Worm (Caenorhabditis elegans) whole organism, L4 larva: ENCODE results near the gene Y38E10A.3.

ENCODE experiments used
- D1046.2 ChIP-seq: fragments of 200-800 bp; sonication (Bioruptor generic); IDR thresholded peaks from 2 replicates; pipeline ENCODE4 v1.3.6; 2022; ENCODE audit warnings: missing genetic modification characterization, missing compliant biosample characterization
- F10B5.3 ChIP-seq: sonication (generic microtip); optimal IDR thresholded peaks from 2 replicates; lab custom pipeline; 2016; ENCODE audit warnings: mild to moderate bottlenecking, missing genetic modification characterization, missing compliant biosample characterization
- F26F4.8 ChIP-seq: fragments of 200-800 bp; sonication (Bioruptor generic); conservative IDR thresholded peaks from 2 replicates; pipeline ENCODE4 v1.3.6; 2022; ENCODE audit warnings: missing genetic modification characterization, missing compliant biosample characterization
- F37D6.2 ChIP-seq: sonication (generic microtip); optimal IDR thresholded peaks from 2 replicates; lab custom pipeline; 2016; ENCODE audit warnings: mild to moderate bottlenecking, missing genetic modification characterization, missing compliant biosample characterization
- F44E2.7 ChIP-seq: fragments of 200-800 bp; sonication (Bioruptor generic); IDR thresholded peaks from 2 replicates; pipeline ENCODE4 v2.1.2; 2022; ENCODE audit warnings: missing genetic modification characterization, missing compliant biosample characterization
- F49E8.2 ChIP-seq: sonication (generic microtip); optimal IDR thresholded peaks from 2 replicates; lab custom pipeline; 2016; ENCODE audit warnings: missing compliant biosample characterization, mild to moderate bottlenecking, missing genetic modification characterization, borderline replicate concordance
- Y48G9A.11 ChIP-seq: fragments of 200-800 bp; sonication (Bioruptor generic); IDR thresholded peaks from 2 replicates; pipeline ENCODE4 v1.3.6; 2022; ENCODE audit warnings: missing genetic modification reagents, missing genetic modification characterization, missing compliant biosample characterization
- ZK337.2 ChIP-seq: fragments of 200-800 bp; sonication (Bioruptor generic); IDR thresholded peaks from 2 replicates; pipeline ENCODE4 v1.3.6; 2022; ENCODE audit warnings: missing genetic modification reagents, missing genetic modification characterization, missing compliant biosample characterization
- ama-1 ChIP-seq: fragments of 150-350 bp; optimal IDR thresholded peaks from 2 replicates; lab custom pipeline; 2014; ENCODE audit warnings: inconsistent platforms, mixed read lengths
- arid-1 ChIP-seq: fragments of 200-800 bp; sonication (Bioruptor generic); conservative IDR thresholded peaks from 2 replicates; pipeline ENCODE4 v1.3.6; 2022; ENCODE audit warnings: missing genetic modification reagents, missing genetic modification characterization, missing compliant biosample characterization
- ceh-28 ChIP-seq: fragments of 150-350 bp; optimal IDR thresholded peaks from 2 replicates; lab custom pipeline; 2014; ENCODE audit warnings: missing biosample characterization, missing genetic modification reagents, missing genetic modification characterization
- ctbp-1 ChIP-seq: fragments of 200-800 bp; sonication (Bioruptor generic); IDR thresholded peaks from 2 replicates; pipeline ENCODE4 v1.3.6; 2022; ENCODE audit warnings: missing genetic modification reagents, missing genetic modification characterization, missing compliant biosample characterization
- daf-16 ChIP-seq, 3 experiments: sonication (generic microtip); optimal IDR thresholded peaks; 2 replicates each; lab custom pipeline; 2016 to 2017; ENCODE audit warnings: missing genetic modification characterization in 3 of 3, missing genetic modification reagents in 3 of 3, mild to moderate bottlenecking in 2 of 3, missing compliant biosample characterization in 2 of 3, missing biosample characterization in 1 of 3, moderate library complexity in 1 of 3
- dmd-6 ChIP-seq: fragments of 200-800 bp; sonication (Bioruptor generic); IDR thresholded peaks from 2 replicates; pipeline ENCODE4 v1.3.6; 2022; ENCODE audit warnings: missing genetic modification reagents, missing genetic modification characterization, missing compliant biosample characterization
- dmd-8 ChIP-seq: fragments of 200-800 bp; sonication (Bioruptor generic); IDR thresholded peaks from 2 replicates; pipeline ENCODE4 v1.3.6; 2022; ENCODE audit warnings: missing genetic modification characterization, missing compliant biosample characterization
- duxl-1 ChIP-seq: sonication (generic microtip); optimal IDR thresholded peaks from 2 replicates; lab custom pipeline; 2016; ENCODE audit warnings: mild to moderate bottlenecking, missing genetic modification characterization, moderate library complexity, missing compliant biosample characterization; ENCODE audit not compliant: poor library complexity
- gei-8 ChIP-seq: fragments of 200-800 bp; sonication (Bioruptor generic); optimal IDR thresholded peaks from 2 replicates; lab custom pipeline; 2018; ENCODE audit warnings: mild to moderate bottlenecking, missing genetic modification characterization, missing compliant biosample characterization
- hif-1 ChIP-seq, 2 experiments: sonication (generic microtip); optimal IDR thresholded peaks; 2 replicates each; lab custom pipeline; 2016 to 2017; ENCODE audit warnings: missing compliant biosample characterization in 2 of 2, missing genetic modification characterization in 2 of 2, missing genetic modification reagents in 2 of 2, missing genotype in 2 of 2, mild to moderate bottlenecking in 1 of 2
- hlh-11 ChIP-seq: fragments of 200-800 bp; sonication (Bioruptor generic); optimal IDR thresholded peaks from 2 replicates; lab custom pipeline; 2018; ENCODE audit warnings: mild to moderate bottlenecking, missing genetic modification characterization, missing compliant biosample characterization
- hlh-30 ChIP-seq: sonication (generic microtip); optimal IDR thresholded peaks from 2 replicates; lab custom pipeline; 2017; ENCODE audit warnings: antibody characterized with exemption, mild to moderate bottlenecking, missing genetic modification characterization, missing compliant biosample characterization; ENCODE audit not compliant: insufficient read depth
- lim-7 ChIP-seq: fragments of 200-800 bp; sonication (Bioruptor generic); IDR thresholded peaks from 2 replicates; pipeline ENCODE4 v1.3.6; 2022; ENCODE audit warnings: missing genetic modification characterization, missing compliant biosample characterization
- lin-1 ChIP-seq: fragments of 200-800 bp; sonication (Bioruptor generic); IDR thresholded peaks from 2 replicates; pipeline ENCODE4 v1.3.6; 2022; ENCODE audit warnings: missing genetic modification reagents, missing genetic modification characterization, missing compliant biosample characterization
- lin-13 ChIP-seq: fragments of 150-350 bp; optimal IDR thresholded peaks from 2 replicates; lab custom pipeline; 2014; ENCODE audit warnings: missing biosample characterization, missing genetic modification reagents, missing genetic modification characterization
- lin-38 ChIP-seq: fragments of 200-800 bp; sonication (Bioruptor generic); IDR thresholded peaks from 2 replicates; pipeline ENCODE4 v1.3.6; 2022; ENCODE audit warnings: missing genetic modification reagents, missing genetic modification characterization, missing compliant biosample characterization
- madf-9 ChIP-seq: fragments of 200-800 bp; sonication (Bioruptor generic); conservative IDR thresholded peaks from 2 replicates; pipeline ENCODE4 v1.3.6; 2022; ENCODE audit warnings: missing genetic modification reagents, missing genetic modification characterization, missing compliant biosample characterization
- mes-2 ChIP-seq: sonication (generic microtip); optimal IDR thresholded peaks from 2 replicates; lab custom pipeline; 2016; ENCODE audit warnings: missing genotype, mild to moderate bottlenecking, missing genetic modification characterization, missing compliant biosample characterization; ENCODE audit not compliant: poor library complexity, severe bottlenecking
- nhr-10 ChIP-seq: fragments of 150-350 bp; optimal IDR thresholded peaks from 2 replicates; lab custom pipeline; 2014; ENCODE audit warnings: missing biosample characterization, missing genetic modification characterization
- nhr-102 ChIP-seq: sonication (generic microtip); optimal IDR thresholded peaks from 2 replicates; lab custom pipeline; 2016; ENCODE audit warnings: mild to moderate bottlenecking, missing genetic modification characterization, moderate library complexity, missing compliant biosample characterization
- nhr-237 ChIP-seq: sonication (generic microtip); optimal IDR thresholded peaks from 2 replicates; lab custom pipeline; 2017; ENCODE audit warnings: missing biosample characterization, missing genetic modification characterization
- nhr-42 ChIP-seq: fragments of 200-800 bp; sonication (Bioruptor generic); IDR thresholded peaks from 2 replicates; pipeline ENCODE4 v1.3.6; 2022; ENCODE audit warnings: missing genetic modification characterization, missing compliant biosample characterization
- nhr-48 ChIP-seq: sonication (generic microtip); optimal IDR thresholded peaks from 2 replicates; lab custom pipeline; 2016; ENCODE audit warnings: mild to moderate bottlenecking, missing genetic modification characterization, missing compliant biosample characterization
- nhr-6 ChIP-seq: fragments of 150-350 bp; optimal IDR thresholded peaks from 2 replicates; lab custom pipeline; 2014; ENCODE audit warnings: missing biosample characterization, missing genetic modification characterization
- nhr-76 ChIP-seq: fragments of 150-350 bp; optimal IDR thresholded peaks from 2 replicates; lab custom pipeline; 2014; ENCODE audit warnings: missing biosample characterization, missing genetic modification characterization
- pha-4 ChIP-seq, 2 experiments: fragments of 150-350 bp in 1 of 2; fragments of 200-800 bp in 1 of 2; sonication (Bioruptor generic) in 1 of 2; IDR thresholded peaks in 1 of 2; optimal IDR thresholded peaks in 1 of 2; 2 replicates each; pipeline versions ENCODE4 v1.3.6 to Lab custom; 2014 to 2022; ENCODE audit warnings: missing genetic modification characterization in 2 of 2, missing genetic modification reagents in 2 of 2, missing biosample characterization in 1 of 2, missing compliant biosample characterization in 1 of 2
- spr-1 ChIP-seq: sonication (generic microtip); optimal IDR thresholded peaks from 2 replicates; lab custom pipeline; 2016; ENCODE audit warnings: mild to moderate bottlenecking, missing genetic modification characterization, missing compliant biosample characterization
- tra-1 ChIP-seq: fragments of 200-800 bp; sonication (Bioruptor generic); IDR thresholded peaks from 2 replicates; pipeline ENCODE4 v1.3.6; 2022; ENCODE audit warnings: missing genetic modification reagents, missing genetic modification characterization, missing compliant biosample characterization
- zip-2 ChIP-seq: fragments of 150-350 bp; optimal IDR thresholded peaks from 2 replicates; lab custom pipeline; 2014; ENCODE audit warnings: missing biosample characterization, missing genetic modification characterization
- ztf-7 ChIP-seq: fragments of 150-350 bp; optimal IDR thresholded peaks from 2 replicates; lab custom pipeline; 2014; ENCODE audit warnings: missing biosample characterization, missing genetic modification characterization

Y38E10A.3 gene

ce11 chrII:12547547-12547946, 27.0 kb downstream of the Y38E10A.3 start, which contains the start of gene F49C5.16:
Gene F49C5.16, plus strand, starts transcription at chrII:12547847.
- TF ChIP-seq F10B5.3 (tag; lab: Kevin White, UChicago) = no peak
- no peak for TF ChIP-seq nhr-6

ce11 chrII:12546413-12546812, 28.2 kb downstream of the Y38E10A.3 start, which contains the start of the genes F49C5.5 and F49C5.10:
Gene F49C5.5, minus strand, starts transcription at chrII:12546513.
Gene F49C5.10, plus strand, starts transcription at chrII:12546756.
- no peak for TF ChIP-seq nhr-102 (tag; lab: Kevin White, UChicago)
- no peak for TF ChIP-seq ztf-7
- TF ChIP-seq nhr-76 (tag; lab: Kevin White, UChicago) = no peak
- TF ChIP-seq duxl-1 = no peak
- TF ChIP-seq nhr-237 = no peak

- TF ChIP-seq dmd-8 (GFP tag; lab: Robert Waterston, UW) (no peak), hif-1 (tag; optimal IDR thresholded peaks at IDR 0.05; lab: Kevin White, UChicago) (no peak)
These were observed 30.0 kb downstream of the Y38E10A.3 start, which contains the start of gene F49C5.9 for ce11 chrII:12544533-12544932. Gene F49C5.9, minus strand, starts transcription at chrII:12544633.

ce11 chrII:12542594-12542997, 32.0 kb downstream of the Y38E10A.3 start:
- peak; percentile 3 for TF ChIP-seq hlh-11
- peak; percentile 58 for TF ChIP-seq nhr-102 (tag; lab: Kevin White, UChicago)
- TF ChIP-seq Y48G9A.11 (GFP tag; lab: Robert Waterston, UW) = 0 out of 2 replicates have a peak, but pooled peaks have one; percentile 46
- TF ChIP-seq pha-4 (GFP tag; IDR thresholded peaks at IDR 0.05; lab: Robert Waterston, UW) = peak; percentile 45; the same call in 1 of the 2 replicates
- TF ChIP-seq pha-4 (tag; optimal IDR thresholded peaks at IDR 0.05; lab: Kevin White, UChicago) = no peak
- TF ChIP-seq daf-16 (GFP tag; optimal IDR thresholded peaks at IDR 0.05; lab: Kevin White, UChicago) = peak; percentile 42 to 84
- TF ChIP-seq daf-16 (tag; optimal IDR thresholded peaks at IDR 0.05; lab: Kevin White, UChicago) = no peak
- no peak; the same call in 1 of the 2 replicates for TF ChIP-seq lin-38 (GFP tag; lab: Robert Waterston, UW)
- peak; percentile 36 for TF ChIP-seq zip-2 (tag; lab: Kevin White, UChicago)
- peak; percentile 60; the same call in 1 of the 2 replicates for TF ChIP-seq tra-1 (GFP tag; lab: Robert Waterston, UW)
- 0 out of 2 replicates have a peak, but pooled peaks have one; percentile 40 for TF ChIP-seq arid-1 (GFP tag; lab: Robert Waterston, UW)
- no peak for TF ChIP-seq spr-1
- TF ChIP-seq nhr-42 (GFP tag; lab: Robert Waterston, UW) = no peak
- no peak for TF ChIP-seq mes-2
- TF ChIP-seq lin-1 = peak; percentile 49; the same call in 1 of the 2 replicates
- TF ChIP-seq ceh-28 (tag; lab: Kevin White, UChicago) = no peak
- TF ChIP-seq D1046.2 (GFP tag; lab: Robert Waterston, UW) = 0 out of 2 replicates have a peak, but pooled peaks have one; percentile 49
- peak; percentile 9 for TF ChIP-seq nhr-48 (tag; lab: Kevin White, UChicago)
- peak; percentile 26 for TF ChIP-seq gei-8 (GFP tag; lab: Kevin White, UChicago)
- peak; percentile 80 for TF ChIP-seq F26F4.8 (GFP tag; lab: Robert Waterston, UW)
- TF ChIP-seq lim-7 (GFP tag; lab: Robert Waterston, UW) = peak; percentile 74
- TF ChIP-seq ctbp-1 (GFP tag; lab: Robert Waterston, UW) = no peak
- TF ChIP-seq dmd-6 (GFP tag; lab: Robert Waterston, UW) = peak; percentile 40
- peak; percentile 62; the same call in 1 of the 2 replicates for TF ChIP-seq dmd-8 (GFP tag; lab: Robert Waterston, UW)
- no peak for TF ChIP-seq nhr-10
- peak; percentile 4 for TF ChIP-seq F49E8.2 (tag; lab: Kevin White, UChicago)
- no peak for TF ChIP-seq F37D6.2 (tag; lab: Kevin White, UChicago)
- TF ChIP-seq ama-1 (lab: Kevin White, UChicago) = no peak
- no peak for TF ChIP-seq duxl-1
- 0 out of 2 replicates have a peak, but pooled peaks have one; percentile 40 for TF ChIP-seq ZK337.2 (GFP tag; lab: Robert Waterston, UW)
- TF ChIP-seq hlh-30 (tag; lab: Kevin White, UChicago) = peak; percentile 22
- TF ChIP-seq nhr-237 = no peak
- TF ChIP-seq lin-13 (GFP tag; lab: Kevin White, UChicago) = peak; percentile 54
- 0 out of 2 replicates have a peak, but pooled peaks have one; percentile 36 for TF ChIP-seq madf-9 (GFP tag; lab: Robert Waterston, UW)
- TF ChIP-seq F44E2.7 = 0 out of 2 replicates have a peak, but pooled peaks have one; percentile 68
